Fruit fly (Drosophila melanogaster) whole organism, adult: Measurements from ENCODE around the gene CG31924.

Experiments
- CG11617 ChIP-seq: fragments of 200-800 bp; sonication (Bioruptor generic); optimal IDR thresholded peaks from 2 replicates; lab custom pipeline; 2017; ENCODE audit warnings: mild to moderate bottlenecking, missing biosample characterization, missing genetic modification reagents, missing genetic modification characterization
- CG14711 ChIP-seq: fragments of 200-800 bp; sonication (Bioruptor generic); optimal IDR thresholded peaks from 2 replicates; lab custom pipeline; 2018; ENCODE audit warnings: missing biosample characterization, mild to moderate bottlenecking, missing genetic modification characterization, moderate library complexity
- CG1620 ChIP-seq: fragments of 200-800 bp; sonication (Bioruptor generic); optimal IDR thresholded peaks from 2 replicates; lab custom pipeline; 2016; ENCODE audit warnings: missing biosample characterization, missing genetic modification characterization
- CG7045 ChIP-seq: fragments of 200-800 bp; sonication (Bioruptor generic); optimal IDR thresholded peaks from 2 replicates; lab custom pipeline; 2017; ENCODE audit warnings: missing biosample characterization, mild to moderate bottlenecking, missing genetic modification characterization
- CG7101 ChIP-seq: fragments of 200-800 bp; sonication (Bioruptor generic); optimal IDR thresholded peaks from 2 replicates; lab custom pipeline; 2018; ENCODE audit warnings: missing biosample characterization, mild to moderate bottlenecking, missing genetic modification characterization, moderate library complexity
- bab1 ChIP-seq: fragments of 200-800 bp; sonication (Bioruptor generic); optimal IDR thresholded peaks from 3 replicates; lab custom pipeline; 2019; ENCODE audit warnings: missing biosample characterization, mild to moderate bottlenecking, missing genetic modification characterization, moderate library complexity
- cic ChIP-seq: fragments of 200-800 bp; sonication (Bioruptor generic); optimal IDR thresholded peaks from 2 replicates; lab custom pipeline; 2017; ENCODE audit warnings: missing biosample characterization, mild to moderate bottlenecking, missing genetic modification characterization, moderate library complexity
- cnc ChIP-seq, 2 experiments: fragments of >200 bp; optimal IDR thresholded peaks; 2 replicates each; lab custom pipeline; 2017
- kay ChIP-seq: fragments of 200-800 bp; sonication (Bioruptor generic); peaks from one replicate; lab custom pipeline; 2016; ENCODE audit warnings: missing biosample characterization, missing genetic modification characterization, borderline replicate concordance
- ovo ChIP-seq: fragments of 200-800 bp; sonication (Bioruptor generic); optimal IDR thresholded peaks from 2 replicates; lab custom pipeline; 2016; ENCODE audit warnings: missing biosample characterization, missing genetic modification characterization

- TF ChIP-seq cic (GFP tag; lab: Kevin White, UChicago), result no peak
- no peak for TF ChIP-seq bab1 (GFP tag; lab: Kevin White, UChicago)
- TF ChIP-seq ovo (GFP tag; lab: Kevin White, UChicago), result no peak
- TF ChIP-seq CG7101, result no peak
- no peak for TF ChIP-seq cnc (optimal IDR thresholded peaks at IDR 0.05; lab: Kevin White, UChicago)
- TF ChIP-seq CG14711 (tag; lab: Kevin White, UChicago), result no peak
- no peak for TF ChIP-seq CG7045
- no peak for TF ChIP-seq kay (GFP tag; lab: Kevin White, UChicago)
- no peak for TF ChIP-seq CG11617 (GFP tag; lab: Kevin White, UChicago)
- no peak for TF ChIP-seq CG1620 (GFP tag; lab: Kevin White, UChicago)
Measured at dm6 chr2L:1402728-1403127, 48.0 kb upstream of the CG31924 start.
